Worm (Caenorhabditis elegans) whole organism, dauer: ENCODE measurements around the gene dhps-1.

Source experiments
- unc-62 ChIP-seq: sonication (generic microtip); optimal IDR thresholded peaks from 2 replicates; lab custom pipeline; 2017; ENCODE audit warnings: missing biosample characterization, missing genetic modification reagents, missing genetic modification characterization

dhps-1 gene

ce11 chrII:11972266-11972665, 20.5 kb upstream of the dhps-1 start:
- no peak for TF ChIP-seq unc-62 (GFP tag; lab: Kevin White, UChicago)

DNA sequence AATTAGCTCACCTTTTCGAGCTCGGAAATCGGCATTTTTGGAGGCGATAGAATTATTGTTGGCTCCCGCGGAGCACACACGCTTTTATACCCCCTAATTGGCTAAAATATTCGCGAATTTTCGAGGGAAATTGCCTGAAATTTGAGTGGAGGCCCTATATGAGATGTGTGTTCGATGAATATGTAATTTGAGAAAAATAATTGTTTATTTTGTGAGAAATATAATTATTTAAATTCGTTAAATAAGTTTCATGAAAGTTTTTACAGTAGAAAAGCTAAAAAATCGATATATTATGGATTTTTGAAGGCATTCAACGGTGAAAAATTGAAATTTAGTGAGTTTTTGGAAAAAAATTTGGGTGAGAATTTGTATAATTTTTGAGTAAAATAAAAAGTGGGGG, 19.2 kb upstream of the dhps-1 start, which contains the start of gene acbp-6:
Gene acbp-6, minus strand, starts transcription at position 101 of the 400 bp plus-strand sequence.
- no peak for TF ChIP-seq unc-62 (GFP tag; lab: Kevin White, UChicago)

DNA sequence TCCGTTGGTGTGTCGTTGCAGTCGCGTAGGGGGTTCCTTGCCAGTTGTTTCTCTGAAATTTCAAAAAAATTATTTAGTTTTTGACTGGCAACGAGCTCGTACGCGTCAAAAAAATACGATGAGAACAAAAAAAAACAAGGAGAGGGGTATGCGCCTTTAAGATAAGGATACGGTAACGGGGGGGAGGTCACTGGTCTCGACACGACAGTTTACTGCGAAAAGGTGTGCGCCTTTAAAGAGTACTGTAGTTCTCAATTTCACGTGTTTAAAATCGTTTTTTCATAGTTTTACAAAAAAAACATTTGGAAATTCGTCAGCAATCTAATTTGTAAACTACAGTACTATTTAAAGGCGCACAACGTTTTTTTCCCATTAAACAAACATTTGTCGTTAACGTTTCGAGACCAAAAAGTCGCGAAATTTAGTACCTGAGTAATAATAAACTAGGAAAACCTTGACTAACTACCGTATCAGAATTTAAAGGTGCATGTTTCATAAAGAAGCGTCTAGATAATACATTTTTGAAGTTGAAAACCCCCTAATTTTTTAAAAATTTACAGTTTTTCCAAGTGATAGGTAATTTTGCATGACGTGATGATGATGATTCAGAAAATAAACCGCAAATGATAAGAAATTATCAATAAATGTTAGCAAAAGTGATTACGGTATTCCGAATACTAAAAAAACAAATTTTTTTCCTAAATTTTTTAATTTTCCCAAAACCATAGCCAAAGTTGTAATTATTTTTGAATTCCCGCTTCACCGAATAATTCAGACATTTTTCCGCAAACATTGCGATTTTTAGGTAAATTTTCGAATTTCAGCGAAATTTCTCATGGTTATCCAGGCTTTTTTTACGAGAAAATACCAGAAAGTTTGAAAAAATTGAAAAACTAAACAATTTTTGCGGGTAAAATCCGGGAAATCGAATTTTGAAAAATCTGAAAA, 18.5 kb upstream of the dhps-1 start:
- TF ChIP-seq unc-62 (GFP tag; lab: Kevin White, UChicago) = no peak

- no peak for TF ChIP-seq unc-62 (GFP tag; lab: Kevin White, UChicago)
These were observed 16.0 kb upstream of the dhps-1 start for ce11 chrII:11976727-11977259.

DNA sequence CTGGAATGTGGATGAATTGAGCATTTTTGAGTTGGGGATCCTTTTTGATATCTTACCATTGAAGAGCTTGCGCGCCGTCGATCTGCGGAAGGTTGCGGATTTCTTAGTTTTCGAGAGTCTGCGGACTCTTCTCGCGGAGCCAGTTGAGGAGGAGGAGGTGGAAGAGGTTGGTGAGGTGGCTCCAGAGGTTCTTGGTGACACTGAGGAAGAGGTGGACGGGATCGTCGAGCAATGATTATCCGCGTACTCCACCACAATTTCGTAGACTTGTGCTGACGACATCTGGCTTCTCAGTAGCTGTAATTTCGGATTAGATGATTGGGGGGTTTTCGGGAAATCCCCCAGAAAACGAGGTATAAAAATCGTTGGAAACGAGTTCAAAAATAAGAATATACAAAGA, 15.4 kb upstream of the dhps-1 start, which contains the start of gene Y17G7B.21:
Gene Y17G7B.21, minus strand, starts transcription at position 299 of the 400 bp plus-strand sequence.
- TF ChIP-seq unc-62 (GFP tag; lab: Kevin White, UChicago) = no peak

DNA sequence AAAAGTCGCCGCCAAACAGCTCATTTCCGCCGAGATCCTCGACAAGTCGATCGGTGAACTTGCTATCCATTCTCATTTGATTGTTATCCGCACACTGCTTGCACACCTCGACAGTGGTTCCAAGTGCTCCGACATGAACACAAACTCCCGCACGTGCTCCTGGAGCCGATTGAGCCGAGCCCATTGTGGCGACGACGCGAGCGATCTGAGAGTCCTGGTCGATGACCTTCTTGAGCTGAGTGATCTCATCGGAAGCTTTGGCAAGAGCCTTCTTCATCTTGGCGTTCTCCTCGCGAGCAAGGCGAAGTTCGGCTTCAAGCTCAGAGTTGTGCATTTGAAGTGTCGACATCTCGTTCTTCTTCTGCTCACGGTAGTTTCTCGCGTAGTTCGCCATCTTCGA, 14.3 kb upstream of the dhps-1 start:
- TF ChIP-seq unc-62 (GFP tag; lab: Kevin White, UChicago) = no peak

DNA sequence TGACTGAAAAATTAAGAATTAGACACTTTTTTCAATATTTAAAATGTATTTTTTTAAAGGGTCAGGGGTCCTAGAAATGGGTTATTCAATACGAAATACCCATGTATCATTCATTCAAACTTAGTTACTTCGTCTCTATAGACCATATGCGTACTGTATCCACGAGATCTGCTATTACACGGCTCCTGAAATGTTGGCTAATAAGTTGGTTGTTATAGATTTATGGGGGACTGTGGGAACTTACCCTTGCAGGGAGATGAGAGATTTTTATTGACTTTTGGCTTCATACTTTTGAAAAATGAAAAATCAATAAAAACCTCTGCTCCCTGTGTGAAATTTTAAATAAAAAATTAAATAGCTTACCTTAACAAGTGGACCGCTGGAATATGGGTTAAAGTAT, 13.9 kb upstream of the dhps-1 start:
- TF ChIP-seq unc-62 (GFP tag; lab: Kevin White, UChicago) = no peak

- no peak for TF ChIP-seq unc-62 (GFP tag; lab: Kevin White, UChicago)
These were observed 13.2 kb upstream of the dhps-1 start, which contains the start of the genes ash-2 and Y17G7B.20 for ce11 chrII:11979449-11980095. ash-2 (plus strand) TSS chrII:11979838. Y17G7B.20 (minus strand) TSS chrII:11979844.

DNA sequence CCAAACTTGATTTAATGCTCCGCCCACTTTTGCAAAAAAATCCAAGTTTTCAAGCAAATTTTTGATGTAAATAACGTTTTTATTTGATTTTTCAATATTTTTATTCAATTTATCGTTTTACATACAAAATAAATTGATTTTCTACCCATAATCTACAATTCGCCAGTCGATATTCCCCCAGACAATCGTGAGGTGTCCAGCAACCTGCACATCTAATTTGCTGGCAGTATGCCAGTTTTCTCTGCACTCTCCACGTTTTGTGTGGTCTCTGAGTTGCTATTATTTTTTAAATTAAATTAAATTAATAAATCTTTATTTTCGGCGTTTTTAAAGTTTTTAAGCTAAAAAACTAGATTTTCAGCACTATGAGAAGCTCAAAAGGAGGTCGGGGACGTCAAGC, 12.7 kb upstream of the dhps-1 start:
- no peak for TF ChIP-seq unc-62 (GFP tag; lab: Kevin White, UChicago)

DNA sequence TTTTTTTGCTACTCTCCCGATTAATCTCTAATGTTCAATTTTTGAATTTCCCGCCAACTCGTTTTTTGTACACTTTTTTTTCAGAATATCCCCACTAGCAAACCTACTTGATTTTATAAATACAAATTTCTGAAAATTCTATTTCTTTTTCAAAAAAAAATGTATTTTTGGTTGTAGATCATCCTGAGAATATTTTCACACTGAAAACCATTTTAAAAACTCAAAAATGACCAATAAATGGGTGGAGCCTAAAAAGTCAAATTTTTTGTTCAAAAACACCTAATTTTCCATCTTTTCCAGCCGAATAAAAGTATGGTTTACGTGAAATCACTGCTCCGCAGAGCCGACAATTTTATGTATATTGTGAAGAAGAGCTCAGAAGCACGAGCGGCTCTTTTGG, 4.1 kb upstream of the dhps-1 start, which contains the start of gene Y17G7B.3:
Gene Y17G7B.3, plus strand, starts transcription at position 301 of the 400 bp plus-strand sequence.
- no peak for TF ChIP-seq unc-62 (GFP tag; lab: Kevin White, UChicago)

- TF ChIP-seq unc-62 (GFP tag; lab: Kevin White, UChicago) = no peak
These were observed 2.1 kb downstream of the dhps-1 start for ce11 chrII:11994940-11995339.

DNA sequence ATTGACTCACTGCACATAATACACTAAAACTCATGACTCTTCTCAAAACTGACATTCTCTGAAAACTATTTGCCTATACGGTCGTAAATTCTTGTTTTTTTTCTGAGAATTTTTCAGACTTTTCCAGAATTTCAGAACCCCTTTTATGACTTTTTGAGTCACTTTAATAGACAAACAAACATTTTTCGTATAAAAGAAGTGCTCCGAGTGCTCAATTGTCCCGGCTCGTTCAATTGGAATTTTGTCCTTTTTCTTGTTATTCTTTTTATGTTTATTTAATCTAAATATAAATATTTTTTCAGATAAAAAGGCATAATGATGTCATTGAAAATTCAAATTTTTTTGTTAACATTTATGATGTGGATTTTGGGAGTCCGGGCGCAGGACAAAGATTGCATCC, 6.1 kb downstream of the dhps-1 start, which contains the start of gene Y17G7B.23:
Gene Y17G7B.23, plus strand, starts transcription at position 301 of the 400 bp plus-strand sequence.
- no peak for TF ChIP-seq unc-62 (GFP tag; lab: Kevin White, UChicago)

ce11 chrII:12005981-12006380, 13.2 kb downstream of the dhps-1 start:
- no peak for TF ChIP-seq unc-62 (GFP tag; lab: Kevin White, UChicago)

ce11 chrII:12006575-12007098, 13.8 kb downstream of the dhps-1 start, which contains the start of gene mcm-2:
mcm-2 (minus strand) TSS chrII:12006625.
- TF ChIP-seq unc-62 (GFP tag; lab: Kevin White, UChicago) = no peak

- no peak for TF ChIP-seq unc-62 (GFP tag; lab: Kevin White, UChicago)
These were observed 16.0 kb downstream of the dhps-1 start, which contains the start of gene glb-29 for ce11 chrII:12008772-12009171. glb-29 (plus strand) TSS chrII:12009072.
